Fruit fly (Drosophila melanogaster) whole organism, prepupa: Measurements from ENCODE around the gene CG14655.

Experiments
- CG11762 ChIP-seq: fragments of 200-800 bp; sonication (Bioruptor generic); optimal IDR thresholded peaks from 3 replicates; lab custom pipeline; 2016; ENCODE audit warnings: missing biosample characterization, missing genetic modification characterization; ENCODE audit not compliant: insufficient read depth
- CG15336 ChIP-seq: fragments of 200-800 bp; sonication (Bioruptor generic); IDR thresholded peaks from 2 replicates; pipeline ENCODE4 v1.3.6; 2022; ENCODE audit warnings: missing biosample characterization, missing genetic modification characterization
- CG31627 ChIP-seq: fragments of 200-800 bp; sonication (Bioruptor generic); optimal IDR thresholded peaks from 3 replicates; lab custom pipeline; 2016; ENCODE audit warnings: missing biosample characterization, missing genetic modification characterization
- CG6163 ChIP-seq: fragments of 200-800 bp; sonication (Bioruptor generic); IDR thresholded peaks from 3 replicates; pipeline ENCODE4 v1.3.6; 2022; ENCODE audit warnings: missing biosample characterization, missing genetic modification characterization
- CG6854 ChIP-seq: fragments of 200-800 bp; sonication (Bioruptor generic); optimal IDR thresholded peaks from 2 replicates; lab custom pipeline; 2017; ENCODE audit warnings: missing biosample characterization, mild to moderate bottlenecking, missing genetic modification characterization
- Eip93F ChIP-seq: fragments of 200-800 bp; sonication (Bioruptor generic); optimal IDR thresholded peaks from 2 replicates; lab custom pipeline; 2016; ENCODE audit warnings: missing biosample characterization, mild to moderate bottlenecking, missing genetic modification characterization
- Ets21C ChIP-seq: fragments of 200-800 bp; sonication (Bioruptor generic); optimal IDR thresholded peaks from 3 replicates; lab custom pipeline; 2016; ENCODE audit warnings: missing biosample characterization, missing genetic modification characterization
- Ets96B ChIP-seq: fragments of 200-800 bp; optimal IDR thresholded peaks from 2 replicates; lab custom pipeline; 2019; ENCODE audit warnings: missing biosample characterization, mild to moderate bottlenecking, missing genetic modification characterization, moderate library complexity
- Lpt ChIP-seq: fragments of 200-800 bp; sonication (Bioruptor generic); optimal IDR thresholded peaks from 3 replicates; lab custom pipeline; 2016; ENCODE audit warnings: missing biosample characterization, missing genetic modification characterization
- salr ChIP-seq, 2 experiments: fragments of 200-800 bp; sonication (Bioruptor generic); optimal IDR thresholded peaks; 3 replicates each; lab custom pipeline; 2016 to 2018; ENCODE audit warnings: missing biosample characterization in 2 of 2, missing genetic modification characterization in 2 of 2, mild to moderate bottlenecking in 1 of 2
- svp ChIP-seq: fragments of 200-800 bp; sonication (Bioruptor generic); peaks from one replicate; lab custom pipeline; 2016; ENCODE audit warnings: missing biosample characterization, missing genetic modification characterization

DNA sequence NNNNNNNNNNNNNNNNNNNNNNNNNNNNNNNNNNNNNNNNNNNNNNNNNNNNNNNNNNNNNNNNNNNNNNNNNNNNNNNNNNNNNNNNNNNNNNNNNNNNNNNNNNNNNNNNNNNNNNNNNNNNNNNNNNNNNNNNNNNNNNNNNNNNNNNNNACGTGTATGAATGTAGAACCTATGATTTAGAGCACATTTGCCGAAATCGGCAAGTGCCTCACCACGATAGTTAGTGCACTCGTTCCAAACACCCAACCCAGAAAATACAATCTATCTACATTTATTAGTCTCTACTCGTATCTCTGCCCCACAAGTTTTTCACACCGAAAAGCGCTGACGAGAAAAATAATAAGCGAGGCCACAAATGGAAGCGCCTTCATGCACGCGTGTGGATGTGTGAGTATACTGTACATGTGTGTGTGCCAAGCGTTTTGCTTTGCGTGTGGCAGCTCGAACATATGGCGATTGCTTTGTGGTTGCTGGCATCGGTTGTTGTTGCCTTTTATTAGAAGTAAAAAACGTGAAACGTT is 24.1 kb upstream of the CG14655 start:
- TF ChIP-seq CG15336 (GFP tag; lab: Robert Waterston, UW) (no peak), Ets21C (GFP tag; lab: Kevin White, UChicago) (no peak), Ets96B (tag; lab: Kevin White, UChicago) (no peak), CG31627 (GFP tag; lab: Kevin White, UChicago) (no peak), CG6163 (GFP tag; lab: Robert Waterston, UW) (no peak), CG11762 (GFP tag; lab: Kevin White, UChicago) (no peak), Eip93F (GFP tag; lab: Kevin White, UChicago) (no peak), CG6854 (GFP tag; lab: Kevin White, UChicago) (no peak), salr (GFP tag; optimal IDR thresholded peaks at IDR 0.05; lab: Kevin White, UChicago) (no peak), svp (GFP tag; lab: Kevin White, UChicago) (no peak), Lpt (GFP tag; lab: Kevin White, UChicago) (no peak)
